Fruit fly (Drosophila melanogaster): ENCODE results near the gene eff.
A peak's percentile ranks its signal among the peaks of the same experiment; 100 is the strongest.

eff gene

dm6 chr3R:14739088-14739487, 2.0 kb downstream of the eff start:
- TF ChIP-seq zen2 (GFP tag; IDR thresholded peaks at IDR 0.05; ENCODE audit: partially characterized antibody) (no peak), CG15073 (GFP tag; optimal IDR thresholded peaks at IDR 0.05) (no peak), Dek (tag; optimal IDR thresholded peaks at IDR 0.05) (no peak), Dp (GFP tag; optimal IDR thresholded peaks at IDR 0.05) (no peak), tin (GFP tag; optimal IDR thresholded peaks at IDR 0.05) (no peak), twi (tag; optimal IDR thresholded peaks at IDR 0.05) (no peak), abd-A (tag; optimal IDR thresholded peaks at IDR 0.05) (peak; percentile 99), stwl (tag; optimal IDR thresholded peaks at IDR 0.05) (peak; percentile 34), CG6175 (GFP tag; IDR thresholded peaks at IDR 0.05) (peak; percentile 36; the same call in 1 of the 3 replicates), Dbx (GFP tag; IDR thresholded peaks at IDR 0.05) (peak; percentile 77; the same call in 2 of the 3 replicates), tll (GFP tag; optimal IDR thresholded peaks at IDR 0.05) (no peak), Fer1 (GFP tag; optimal IDR thresholded peaks at IDR 0.05) (peak; percentile 35), ATbp (GFP tag; optimal IDR thresholded peaks at IDR 0.05) (no peak), knrl (GFP tag; IDR thresholded peaks at IDR 0.05; ENCODE audit: partially characterized antibody) (no peak), CG18619 (GFP tag; optimal IDR thresholded peaks at IDR 0.05) (no peak), danr (GFP tag; IDR thresholded peaks at IDR 0.05) (no peak), CG8924 (tag; optimal IDR thresholded peaks at IDR 0.05) (peak; percentile 34), NfI (GFP tag; optimal IDR thresholded peaks at IDR 0.05) (peak; percentile 20), nmo (GFP tag; optimal IDR thresholded peaks at IDR 0.05) (peak; percentile 13), zen (tag; optimal IDR thresholded peaks at IDR 0.05) (no peak), ftz-f1 (GFP tag; optimal IDR thresholded peaks at IDR 0.05) (peak; percentile 95), nau (GFP tag; optimal IDR thresholded peaks at IDR 0.05) (peak; percentile 23), cas (GFP tag; IDR thresholded peaks at IDR 0.05) (no peak), BEAF-32 (GFP tag; optimal IDR thresholded peaks at IDR 0.05) (no peak), CG32532 (GFP tag; IDR thresholded peaks at IDR 0.05) (peak; percentile 49), p53 (GFP tag; optimal IDR thresholded peaks at IDR 0.05) (no peak), CG4360 (GFP tag; IDR thresholded peaks at IDR 0.05) (no peak), CG17568 (GFP tag; optimal IDR thresholded peaks at IDR 0.05) (no peak), Fer3 (tag; optimal IDR thresholded peaks at IDR 0.05) (no peak), CG6683 (GFP tag; optimal IDR thresholded peaks at IDR 0.05) (no peak), Trl (optimal IDR thresholded peaks at IDR 0.05) (peak; percentile 37 to 43), Trl (GFP tag; optimal IDR thresholded peaks at IDR 0.05) (peak; percentile 7), CG2712 (tag; optimal IDR thresholded peaks at IDR 0.05) (peak; percentile 17), CG7839 (tag; optimal IDR thresholded peaks at IDR 0.05) (no peak), CG4820 (GFP tag; optimal IDR thresholded peaks at IDR 0.05) (no peak), CG2875 (GFP tag; optimal IDR thresholded peaks at IDR 0.05) (no peak), aop (GFP tag; IDR thresholded peaks at IDR 0.05) (no peak), Scr (GFP tag; IDR thresholded peaks at IDR 0.05; ENCODE audit: partially characterized antibody) (no peak), CG1647 (GFP tag; optimal IDR thresholded peaks at IDR 0.05) (no peak), onecut (GFP tag; IDR thresholded peaks at IDR 0.05) (peak; percentile 49), CG12219 (GFP tag; optimal IDR thresholded peaks at IDR 0.05) (no peak), CG15696 (tag; optimal IDR thresholded peaks at IDR 0.05) (no peak), inv (GFP tag; IDR thresholded peaks at IDR 0.05; ENCODE audit: partially characterized antibody) (no peak), CG10147 (GFP tag; optimal IDR thresholded peaks at IDR 0.05) (no peak), Jarid2 (GFP tag; optimal IDR thresholded peaks at IDR 0.05) (no peak), CG17328 (GFP tag; IDR thresholded peaks at IDR 0.05) (no peak), CG17186 (GFP tag; optimal IDR thresholded peaks at IDR 0.05) (no peak), Mrtf (GFP tag; IDR thresholded peaks at IDR 0.05) (no peak), Dad (GFP tag; optimal IDR thresholded peaks at IDR 0.05) (no peak), CG14014 (GFP tag; IDR thresholded peaks at IDR 0.05) (no peak), dpn (GFP tag; optimal IDR thresholded peaks at IDR 0.05) (no peak)

Measured in whole organism, embryonic.